Worm (Caenorhabditis elegans) whole organism, late embryonic: ENCODE data around the gene str-60.
A peak's percentile ranks its signal among the peaks of the same experiment; 100 is the strongest.

ENCODE experiments used
- F13H6.1 ChIP-seq: sonication (generic microtip); optimal IDR thresholded peaks from 2 replicates; lab custom pipeline; 2016; ENCODE audit warnings: missing genetic modification characterization, missing compliant biosample characterization
- K02D7.2 ChIP-seq: sonication (generic microtip); optimal IDR thresholded peaks from 2 replicates; lab custom pipeline; 2017; ENCODE audit warnings: mild to moderate bottlenecking, missing genetic modification characterization, missing compliant biosample characterization
- K09A11.1 ChIP-seq: sonication (generic microtip); optimal IDR thresholded peaks from 2 replicates; lab custom pipeline; 2017; ENCODE audit warnings: antibody characterized with exemption, mild to moderate bottlenecking, missing genetic modification characterization, missing compliant biosample characterization; ENCODE audit not compliant: insufficient read depth
- T23F11.4 ChIP-seq: fragments of 200-800 bp; sonication (Bioruptor generic); optimal IDR thresholded peaks from 2 replicates; lab custom pipeline; 2018; ENCODE audit warnings: mild to moderate bottlenecking, missing genetic modification characterization, missing compliant biosample characterization
- Y22D7AL.16 ChIP-seq: sonication (generic microtip); optimal IDR thresholded peaks from 2 replicates; lab custom pipeline; 2016; ENCODE audit warnings: missing genetic modification characterization, missing compliant biosample characterization
- ama-1 ChIP-seq: fragments of 150-350 bp; optimal IDR thresholded peaks from 2 replicates; lab custom pipeline; 2014
- ceh-19 ChIP-seq: fragments of 200-800 bp; sonication (Bioruptor generic); optimal IDR thresholded peaks from 2 replicates; lab custom pipeline; 2018; ENCODE audit warnings: mild to moderate bottlenecking, missing genetic modification characterization, missing compliant biosample characterization
- ceh-2 ChIP-seq: sonication (generic microtip); optimal IDR thresholded peaks from 2 replicates; lab custom pipeline; 2016; ENCODE audit warnings: missing genotype, missing genetic modification characterization, missing compliant biosample characterization
- ceh-22 ChIP-seq: sonication (generic microtip); optimal IDR thresholded peaks from 2 replicates; lab custom pipeline; 2017; ENCODE audit warnings: missing biosample characterization, missing genetic modification characterization
- ceh-34 ChIP-seq: sonication (generic microtip); optimal IDR thresholded peaks from 2 replicates; lab custom pipeline; 2016; ENCODE audit warnings: mild to moderate bottlenecking, missing genetic modification characterization, missing compliant biosample characterization
- ceh-45 ChIP-seq: fragments of 200-800 bp; sonication (Bioruptor generic); IDR thresholded peaks from 2 replicates; pipeline ENCODE4 v1.3.6; 2022; ENCODE audit warnings: missing genetic modification reagents, missing genetic modification characterization, missing compliant biosample characterization
- che-1 ChIP-seq: sonication (generic microtip); optimal IDR thresholded peaks from 2 replicates; lab custom pipeline; 2016; ENCODE audit warnings: mild to moderate bottlenecking, missing genetic modification characterization, missing compliant biosample characterization
- dmd-4 ChIP-seq: sonication (generic microtip); optimal IDR thresholded peaks from 2 replicates; lab custom pipeline; 2016; ENCODE audit warnings: borderline replicate concordance, missing genetic modification characterization, missing compliant biosample characterization
- dve-1 ChIP-seq: sonication (generic microtip); optimal IDR thresholded peaks from 2 replicates; lab custom pipeline; 2017; ENCODE audit warnings: antibody characterized with exemption, mild to moderate bottlenecking, missing genetic modification characterization, missing compliant biosample characterization
- elt-2 ChIP-seq: sonication (generic microtip); optimal IDR thresholded peaks from 2 replicates; lab custom pipeline; 2016; ENCODE audit warnings: missing genetic modification reagents, missing genetic modification characterization, missing compliant biosample characterization
- elt-4 ChIP-seq: sonication (generic microtip); optimal IDR thresholded peaks from 2 replicates; lab custom pipeline; 2016; ENCODE audit warnings: missing genetic modification characterization, missing compliant biosample characterization
- ets-4 ChIP-seq: sonication (generic microtip); optimal IDR thresholded peaks from 2 replicates; lab custom pipeline; 2016; ENCODE audit warnings: missing genetic modification characterization, missing compliant biosample characterization
- fkh-10 ChIP-seq: fragments of 150-350 bp; optimal IDR thresholded peaks from 2 replicates; lab custom pipeline; 2014; ENCODE audit warnings: missing biosample characterization, missing genetic modification reagents, missing genetic modification characterization
- fkh-6 ChIP-seq: sonication (generic microtip); optimal IDR thresholded peaks from 2 replicates; lab custom pipeline; 2016; ENCODE audit warnings: missing genetic modification characterization, missing compliant biosample characterization
- gmeb-2 ChIP-seq: sonication (generic microtip); optimal IDR thresholded peaks from 2 replicates; lab custom pipeline; 2016; ENCODE audit warnings: missing genetic modification characterization, inconsistent platforms, missing compliant biosample characterization
- hlh-13 ChIP-seq: fragments of 200-800 bp; sonication (Bioruptor generic); optimal IDR thresholded peaks from 2 replicates; lab custom pipeline; 2018; ENCODE audit warnings: mild to moderate bottlenecking, missing genetic modification characterization, missing compliant biosample characterization
- hlh-8 ChIP-seq: sonication (generic microtip); optimal IDR thresholded peaks from 2 replicates; lab custom pipeline; 2016; ENCODE audit warnings: missing genotype, missing genetic modification characterization, missing compliant biosample characterization
- lim-6 ChIP-seq: sonication (generic microtip); optimal IDR thresholded peaks from 2 replicates; lab custom pipeline; 2016; ENCODE audit warnings: missing genetic modification characterization, missing compliant biosample characterization
- lin-11 ChIP-seq: fragments of 200-800 bp; sonication (Bioruptor generic); optimal IDR thresholded peaks from 2 replicates; lab custom pipeline; 2018; ENCODE audit warnings: mild to moderate bottlenecking, missing genetic modification characterization, missing compliant biosample characterization
- madf-2 ChIP-seq: sonication (generic microtip); optimal IDR thresholded peaks from 2 replicates; lab custom pipeline; 2017; ENCODE audit warnings: missing genetic modification characterization, missing compliant biosample characterization
- nfya-1 ChIP-seq: sonication (generic microtip); optimal IDR thresholded peaks from 2 replicates; lab custom pipeline; 2017; ENCODE audit warnings: missing genetic modification characterization, mild to moderate bottlenecking, missing compliant biosample characterization, antibody characterized with exemption, moderate library complexity
- nhr-11 ChIP-seq: fragments of 150-350 bp; optimal IDR thresholded peaks from 2 replicates; lab custom pipeline; 2014; ENCODE audit warnings: missing biosample characterization, missing genetic modification characterization
- npax-4 ChIP-seq: sonication (generic microtip); optimal IDR thresholded peaks from 2 replicates; lab custom pipeline; 2016; ENCODE audit warnings: missing genetic modification characterization, missing compliant biosample characterization
- odd-2 ChIP-seq: sonication (generic microtip); optimal IDR thresholded peaks from 2 replicates; lab custom pipeline; 2017; ENCODE audit warnings: antibody characterized with exemption, mild to moderate bottlenecking, missing genetic modification characterization, missing compliant biosample characterization
- pha-2 ChIP-seq: sonication (generic microtip); optimal IDR thresholded peaks from 2 replicates; lab custom pipeline; 2017; ENCODE audit warnings: mild to moderate bottlenecking, missing genetic modification characterization, missing compliant biosample characterization
- pros-1 ChIP-seq: fragments of 150-350 bp; optimal IDR thresholded peaks from 2 replicates; lab custom pipeline; 2014; ENCODE audit warnings: missing biosample characterization, missing genetic modification reagents, missing genetic modification characterization
- sdc-2 ChIP-seq: sonication (generic microtip); optimal IDR thresholded peaks from 2 replicates; lab custom pipeline; 2016; ENCODE audit warnings: missing genotype, missing genetic modification characterization, missing compliant biosample characterization
- sox-2 ChIP-seq: fragments of 200-800 bp; sonication (Bioruptor generic); IDR thresholded peaks from 2 replicates; pipeline ENCODE4 v1.3.6; 2022; ENCODE audit warnings: missing genetic modification reagents, missing genetic modification characterization, missing compliant biosample characterization
- tbx-2 ChIP-seq: sonication (generic microtip); optimal IDR thresholded peaks from 2 replicates; lab custom pipeline; 2016; ENCODE audit warnings: missing genetic modification characterization, missing compliant biosample characterization
- unc-55 ChIP-seq: sonication (generic microtip); optimal IDR thresholded peaks from 2 replicates; lab custom pipeline; 2017; ENCODE audit warnings: missing biosample characterization, missing genetic modification reagents, missing genetic modification characterization
- unc-86 ChIP-seq: sonication (generic microtip); optimal IDR thresholded peaks from 2 replicates; lab custom pipeline; 2016; ENCODE audit warnings: missing genetic modification characterization, missing compliant biosample characterization
- ztf-16 ChIP-seq: sonication (generic microtip); optimal IDR thresholded peaks from 2 replicates; lab custom pipeline; 2017; ENCODE audit warnings: missing genetic modification characterization, missing compliant biosample characterization

str-60 gene

DNA sequence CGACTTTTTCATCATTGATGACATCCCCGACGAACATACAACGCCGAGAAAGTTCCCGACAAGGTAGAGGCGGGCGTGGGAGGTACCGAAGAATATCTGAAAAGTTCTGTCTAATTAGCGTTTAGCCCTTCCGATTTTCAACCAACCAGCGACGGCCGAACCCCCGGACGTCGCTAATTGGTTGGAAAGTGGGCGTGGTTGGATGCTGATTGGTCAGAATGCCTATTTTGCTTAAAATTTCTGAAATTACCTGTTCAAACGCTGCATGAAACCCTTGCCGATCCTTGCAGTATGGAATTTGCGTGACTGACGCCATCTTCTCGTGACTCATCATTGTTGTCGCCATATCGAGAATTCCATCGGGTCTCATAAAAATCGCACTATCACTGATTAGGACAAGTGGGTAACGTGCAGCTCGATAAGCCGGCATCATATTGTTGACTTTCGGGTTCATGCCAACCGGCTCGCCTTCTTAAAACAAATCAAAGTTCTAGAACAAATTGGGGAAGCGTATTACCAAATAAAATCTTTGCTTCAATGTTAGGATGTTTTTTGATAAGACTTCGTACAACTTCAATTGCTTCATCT is 10.0 kb upstream of the str-60 start:
- no peak for TF ChIP-seq npax-4 (tag; lab: Kevin White, UChicago)
- peak; percentile 34 for TF ChIP-seq nfya-1 (tag; lab: Kevin White, UChicago)
- no peak for TF ChIP-seq lin-11
- no peak for TF ChIP-seq ceh-2 (tag; lab: Kevin White, UChicago)
- TF ChIP-seq dmd-4 (tag; lab: Kevin White, UChicago), result no peak
- no peak for TF ChIP-seq Y22D7AL.16 (tag; lab: Kevin White, UChicago)
- no peak for TF ChIP-seq ama-1
- no peak for TF ChIP-seq ceh-22
- TF ChIP-seq elt-4 (tag; lab: Kevin White, UChicago), result no peak
- TF ChIP-seq K02D7.2 (tag; lab: Kevin White, UChicago), result no peak
- TF ChIP-seq pha-2 (tag; lab: Kevin White, UChicago), result no peak
- peak; percentile 66 for TF ChIP-seq elt-2
- TF ChIP-seq ceh-19 (GFP tag; lab: Kevin White, UChicago), result no peak
- TF ChIP-seq T23F11.4 (GFP tag; lab: Kevin White, UChicago), result no peak
- no peak for TF ChIP-seq dve-1 (tag; lab: Kevin White, UChicago)
- no peak for TF ChIP-seq tbx-2 (tag; lab: Kevin White, UChicago)
- no peak for TF ChIP-seq K09A11.1 (tag; lab: Kevin White, UChicago)

DNA sequence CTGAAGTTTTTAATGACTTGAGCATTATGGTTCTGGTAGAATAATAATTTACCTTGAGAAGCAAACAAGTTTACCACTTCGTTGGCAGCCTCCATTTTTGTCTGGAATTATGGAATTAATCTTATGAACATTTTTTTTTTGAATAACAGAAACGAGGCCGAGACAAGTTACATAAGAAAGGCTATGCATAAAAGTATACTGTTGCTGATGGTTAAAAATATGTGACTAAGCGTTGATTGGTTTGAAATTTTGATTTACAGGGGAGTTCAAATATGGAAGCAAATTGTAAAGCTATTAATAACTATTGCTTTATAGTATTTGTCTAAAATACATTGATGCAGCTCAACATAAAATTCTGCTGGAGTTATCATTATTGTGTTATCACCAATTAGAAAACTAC is 9.0 kb upstream of the str-60 start, which contains the start of gene cgt-1:
cgt-1 (minus strand) TSS at position 101 of the 400 bp plus-strand sequence.
- TF ChIP-seq F13H6.1 (no peak), pros-1 (tag; lab: Kevin White, UChicago) (no peak), ceh-22 (no peak), hlh-8 (no peak), K09A11.1 (tag; lab: Kevin White, UChicago) (no peak), madf-2 (no peak), ets-4 (tag; lab: Kevin White, UChicago) (no peak), nhr-11 (no peak), unc-55 (no peak), ceh-45 (no peak), fkh-10 (GFP tag; lab: Kevin White, UChicago) (no peak), sdc-2 (tag; lab: Kevin White, UChicago) (no peak), ama-1 (no peak), che-1 (tag; lab: Kevin White, UChicago) (no peak), unc-86 (tag; lab: Kevin White, UChicago) (no peak), ceh-2 (tag; lab: Kevin White, UChicago) (no peak), fkh-6 (no peak)

DNA sequence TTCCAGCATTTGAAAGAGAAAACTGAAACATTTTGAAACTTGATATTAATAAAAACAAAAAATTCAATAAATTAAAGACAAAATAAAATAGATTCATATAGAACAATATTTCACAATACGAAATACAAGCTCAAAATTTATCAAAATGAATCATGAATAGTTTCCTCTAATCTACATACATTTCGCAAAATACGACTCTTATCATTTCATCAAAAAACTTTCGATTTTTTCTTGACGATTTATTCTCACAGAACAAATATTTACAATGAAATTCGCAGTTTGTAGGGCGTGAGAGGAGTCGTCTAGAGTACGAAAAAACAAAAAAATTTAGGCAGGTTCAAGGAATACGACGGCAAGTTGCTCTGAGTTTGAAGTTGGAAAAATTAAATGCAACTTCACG is 7.7 kb upstream of the str-60 start:
- TF ChIP-seq ceh-34 (tag; lab: Kevin White, UChicago) (no peak), ceh-22 (no peak), gmeb-2 (tag; lab: Kevin White, UChicago) (no peak), pha-2 (tag; lab: Kevin White, UChicago) (no peak)

DNA sequence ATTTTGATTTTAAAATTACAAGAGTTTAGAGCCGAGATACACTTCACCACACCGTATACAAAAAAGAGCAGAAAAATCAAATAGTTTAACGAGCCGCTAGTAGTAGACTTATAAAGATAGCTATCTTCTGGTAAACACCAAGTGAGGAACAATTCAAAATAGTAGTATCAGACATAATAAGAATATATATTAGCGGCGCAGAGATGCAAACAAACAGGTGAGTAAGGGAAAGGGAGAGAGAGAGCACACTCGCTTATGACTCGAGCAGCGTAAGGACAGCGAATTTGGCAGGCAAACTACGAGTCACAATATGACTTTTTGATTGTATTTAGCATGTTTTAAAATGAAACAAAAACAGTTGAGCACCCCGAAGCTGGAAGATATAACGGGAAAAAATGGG is 6.5 kb upstream of the str-60 start:
- TF ChIP-seq tbx-2 (tag; lab: Kevin White, UChicago), result no peak
- no peak for TF ChIP-seq hlh-8
- TF ChIP-seq K09A11.1 (tag; lab: Kevin White, UChicago), result no peak
- no peak for TF ChIP-seq ama-1
- TF ChIP-seq odd-2 (tag; lab: Kevin White, UChicago), result no peak

- TF ChIP-seq F13H6.1 (no peak), K09A11.1 (tag; lab: Kevin White, UChicago) (no peak), npax-4 (tag; lab: Kevin White, UChicago) (no peak), sox-2 (GFP tag; lab: Robert Waterston, UW) (no peak), lim-6 (tag; lab: Kevin White, UChicago) (no peak), ztf-16 (tag; lab: Kevin White, UChicago) (no peak), hlh-13 (no peak)
These were observed 6.0 kb upstream of the str-60 start, which contains the start of gene T06C12.12 for ce11 chrV:15891761-15892160. Gene T06C12.12 (plus strand): TSS chrV:15892061.
